Fruit fly (Drosophila melanogaster): ENCODE data around the gene osp.

- TF ChIP-seq CG8478 (optimal IDR thresholded peaks at IDR 0.05) (no peak), pan (optimal IDR thresholded peaks at IDR 0.05) (no peak), EcR (GFP tag; optimal IDR thresholded peaks at IDR 0.05) (no peak)
Observed at dm6 chr2L:14674606-14675100, 14.5 kb downstream of the osp start.

All from whole organism.